Fruit fly (Drosophila melanogaster) whole organism, embryonic: Measurements from ENCODE around the gene Tti1.

ENCODE experiments used
- Awh ChIP-seq: fragments of 200-800 bp; sonication (Bioruptor generic); IDR thresholded peaks from 2 replicates; pipeline ENCODE4, ENCODE4 v1.3.6; 2022; ENCODE audit warnings: missing biosample characterization, missing genetic modification characterization
- B-H2 ChIP-seq: fragments of 200-800 bp; sonication (Bioruptor generic); optimal IDR thresholded peaks from 2 replicates; lab custom pipeline; 2018; ENCODE audit warnings: missing biosample characterization, mild to moderate bottlenecking, missing genetic modification characterization
- CG11247 ChIP-seq: fragments of 200-800 bp; sonication (Bioruptor generic); IDR thresholded peaks from 2 replicates; pipeline ENCODE4 v1.3.6; 2022; ENCODE audit warnings: missing biosample characterization, missing genetic modification characterization
- CG11696 ChIP-seq: fragments of 200-800 bp; sonication (Bioruptor generic); IDR thresholded peaks from 2 replicates; pipeline ENCODE4 v1.3.6; 2022; ENCODE audit warnings: missing biosample characterization, missing genetic modification characterization
- CG12236 ChIP-seq: fragments of 200-800 bp; sonication (Bioruptor generic); optimal IDR thresholded peaks from 2 replicates; lab custom pipeline; 2016; ENCODE audit warnings: missing biosample characterization, missing genetic modification characterization
- CG12299 ChIP-seq: fragments of 200-800 bp; sonication (Bioruptor generic); optimal IDR thresholded peaks from 2 replicates; lab custom pipeline; 2018; ENCODE audit warnings: missing biosample characterization, mild to moderate bottlenecking, missing genetic modification characterization
- CG13894 ChIP-seq: fragments of 200-800 bp; sonication (Bioruptor generic); optimal IDR thresholded peaks from 3 replicates; lab custom pipeline; 2018; ENCODE audit warnings: missing biosample characterization, mild to moderate bottlenecking, missing genetic modification characterization, moderate library complexity
- CG15479 ChIP-seq: fragments of 200-800 bp; sonication (Bioruptor generic); optimal IDR thresholded peaks from 3 replicates; lab custom pipeline; 2019; ENCODE audit warnings: missing biosample characterization, mild to moderate bottlenecking, missing genetic modification characterization, moderate library complexity
- CG15696 ChIP-seq: fragments of 200-800 bp; sonication (Bioruptor generic); optimal IDR thresholded peaks from 2 replicates; lab custom pipeline; 2019; ENCODE audit warnings: missing biosample characterization, mild to moderate bottlenecking, missing genetic modification characterization, moderate library complexity
- CG1647 ChIP-seq: fragments of 200-800 bp; sonication (Bioruptor generic); optimal IDR thresholded peaks from 3 replicates; lab custom pipeline; 2016; ENCODE audit warnings: missing biosample characterization, missing genetic modification characterization
- CG16779 ChIP-seq: fragments of 200-800 bp; sonication (Bioruptor generic); IDR thresholded peaks from 2 replicates; pipeline ENCODE4 v1.3.6; 2022; ENCODE audit warnings: missing biosample characterization, missing genetic modification characterization
- CG16815 ChIP-seq: fragments of 200-800 bp; sonication (Bioruptor generic); optimal IDR thresholded peaks from 3 replicates; lab custom pipeline; 2017; ENCODE audit warnings: missing biosample characterization, mild to moderate bottlenecking, missing genetic modification characterization
- CG18764 ChIP-seq: fragments of 200-800 bp; sonication (Bioruptor generic); optimal IDR thresholded peaks from 3 replicates; lab custom pipeline; 2016; ENCODE audit warnings: missing biosample characterization, missing genetic modification characterization
- CG2202 ChIP-seq: fragments of 200-800 bp; sonication (Bioruptor generic); optimal IDR thresholded peaks from 2 replicates; lab custom pipeline; 2018; ENCODE audit warnings: missing biosample characterization, mild to moderate bottlenecking, missing genetic modification characterization
- CG3838 ChIP-seq: fragments of 200-800 bp; sonication (Bioruptor generic); optimal IDR thresholded peaks from 3 replicates; lab custom pipeline; 2016; ENCODE audit warnings: missing biosample characterization, missing genetic modification characterization
- CG3847 ChIP-seq: fragments of 200-800 bp; sonication (Bioruptor generic); IDR thresholded peaks from 2 replicates; pipeline ENCODE4 v1.3.6; 2022; ENCODE audit warnings: missing biosample characterization, missing genetic modification characterization
- CG6765 ChIP-seq: fragments of 200-800 bp; sonication (Bioruptor generic); optimal IDR thresholded peaks from 3 replicates; lab custom pipeline; 2017; ENCODE audit warnings: missing biosample characterization, mild to moderate bottlenecking, missing genetic modification characterization
- CG6854 ChIP-seq: fragments of 200-800 bp; sonication (Bioruptor generic); optimal IDR thresholded peaks from 3 replicates; lab custom pipeline; 2017; ENCODE audit warnings: missing biosample characterization, mild to moderate bottlenecking, missing genetic modification characterization
- CG9797 ChIP-seq: fragments of 200-800 bp; sonication (Bioruptor generic); optimal IDR thresholded peaks from 3 replicates; lab custom pipeline; 2018; ENCODE audit warnings: missing biosample characterization, mild to moderate bottlenecking, missing genetic modification characterization
- D ChIP-seq, 2 experiments: fragments of 200-800 bp in 1 of 2; fragments of >200 bp in 1 of 2; sonication (Bioruptor generic) in 1 of 2; optimal IDR thresholded peaks; 2 replicates in 1 of 2; 3 replicates in 1 of 2; lab custom pipeline; 2017; ENCODE audit warnings: mild to moderate bottlenecking in 1 of 2, missing biosample characterization in 1 of 2, missing genetic modification characterization in 1 of 2, missing genetic modification reagents in 1 of 2
- Doc2 ChIP-seq: fragments of 200-800 bp; sonication (Bioruptor generic); IDR thresholded peaks from 2 replicates; pipeline ENCODE4 v1.3.6; 2022; ENCODE audit warnings: missing biosample characterization, missing genetic modification characterization
- Eip74EF ChIP-seq, 2 experiments: fragments of 200-800 bp in 1 of 2; fragments of >200 bp in 1 of 2; sonication (Bioruptor generic) in 1 of 2; optimal IDR thresholded peaks; 2 replicates each; lab custom pipeline; 2017 to 2019; ENCODE audit warnings: missing biosample characterization in 2 of 2, missing genetic modification characterization in 2 of 2, mild to moderate bottlenecking in 1 of 2, moderate library complexity in 1 of 2
- Gsc ChIP-seq: fragments of 200-800 bp; sonication (Bioruptor generic); IDR thresholded peaks from 2 replicates; pipeline ENCODE4 v1.3.6; 2022; ENCODE audit warnings: missing biosample characterization, missing genetic modification characterization
- Hr3 ChIP-seq: fragments of 200-800 bp; sonication (Bioruptor generic); optimal IDR thresholded peaks from 3 replicates; lab custom pipeline; 2016; ENCODE audit warnings: missing biosample characterization, missing genetic modification characterization
- Hr39 ChIP-seq: fragments of >200 bp; optimal IDR thresholded peaks from 2 replicates; lab custom pipeline; 2017
- Mad ChIP-seq: fragments of 200-800 bp; sonication (Bioruptor generic); optimal IDR thresholded peaks from 2 replicates; lab custom pipeline; 2016; ENCODE audit warnings: missing biosample characterization, missing genetic modification characterization
- NFAT ChIP-seq: fragments of 200-800 bp; sonication (Bioruptor generic); IDR thresholded peaks from 2 replicates; pipeline ENCODE4 v1.3.6; 2022; ENCODE audit warnings: missing biosample characterization, missing genetic modification characterization
- Neu2 ChIP-seq: fragments of 200-800 bp; sonication (Bioruptor generic); optimal IDR thresholded peaks from 3 replicates; lab custom pipeline; 2016; ENCODE audit warnings: missing biosample characterization, missing genetic modification characterization, borderline replicate concordance
- NfI ChIP-seq: fragments of 200-800 bp; sonication (Bioruptor generic); optimal IDR thresholded peaks from 3 replicates; lab custom pipeline; 2018; ENCODE audit warnings: missing biosample characterization, mild to moderate bottlenecking, missing genetic modification characterization, moderate library complexity
- Oaz ChIP-seq: fragments of 200-800 bp; sonication (Bioruptor generic); IDR thresholded peaks from 2 replicates; pipeline ENCODE4 v1.3.6; 2022; ENCODE audit warnings: missing biosample characterization, missing genetic modification characterization
- Ptx1 ChIP-seq: fragments of 200-800 bp; sonication (Bioruptor generic); IDR thresholded peaks from 2 replicates; pipeline ENCODE4 v1.3.6; 2022; ENCODE audit warnings: missing biosample characterization, missing genetic modification characterization
- Ravus ChIP-seq: fragments of 200-800 bp; sonication (Bioruptor generic); IDR thresholded peaks from 2 replicates; pipeline ENCODE4 v1.3.6; 2022; ENCODE audit warnings: missing biosample characterization, missing genetic modification characterization
- Sox102F ChIP-seq: fragments of 200-800 bp; sonication (Bioruptor generic); optimal IDR thresholded peaks from 2 replicates; lab custom pipeline; 2018; ENCODE audit warnings: missing biosample characterization, mild to moderate bottlenecking, missing genetic modification characterization, moderate library complexity
- Xrp1 ChIP-seq: fragments of 200-800 bp; sonication (Bioruptor generic); IDR thresholded peaks from 2 replicates; pipeline ENCODE4 v1.3.6; 2022; ENCODE audit warnings: missing biosample characterization, missing genetic modification characterization
- ash1 ChIP-seq: fragments of 200-800 bp; sonication (Bioruptor generic); optimal IDR thresholded peaks from 2 replicates; lab custom pipeline; 2018; ENCODE audit warnings: missing biosample characterization, mild to moderate bottlenecking, missing genetic modification characterization
- bab2 ChIP-seq: fragments of 200-800 bp; sonication (Bioruptor generic); optimal IDR thresholded peaks from 2 replicates; lab custom pipeline; 2016; ENCODE audit warnings: missing biosample characterization, missing genetic modification characterization
- btn ChIP-seq: fragments of 200-800 bp; sonication (Bioruptor generic); optimal IDR thresholded peaks from 2 replicates; lab custom pipeline; 2016; ENCODE audit warnings: missing biosample characterization, missing genetic modification characterization
- cas ChIP-seq: fragments of 200-800 bp; sonication (Bioruptor generic); IDR thresholded peaks from 2 replicates; pipeline ENCODE4 v1.3.6; 2022; ENCODE audit warnings: missing biosample characterization, missing genetic modification characterization
- cato ChIP-seq: fragments of 200-800 bp; sonication (Bioruptor generic); optimal IDR thresholded peaks from 2 replicates; lab custom pipeline; 2016; ENCODE audit warnings: missing biosample characterization, missing genetic modification characterization, borderline replicate concordance
- chinmo ChIP-seq: fragments of 200-800 bp; sonication (Bioruptor generic); IDR thresholded peaks from 4 replicates; pipeline ENCODE4 v1.3.6; 2022; ENCODE audit warnings: missing biosample characterization, missing genetic modification characterization; ENCODE audit not compliant: partially characterized antibody
- cwo ChIP-seq: fragments of 200-800 bp; sonication (Bioruptor generic); optimal IDR thresholded peaks from 3 replicates; lab custom pipeline; 2017; ENCODE audit warnings: missing biosample characterization, missing genetic modification characterization, mild to moderate bottlenecking, moderate library complexity, missing genetic modification reagents
- dm ChIP-seq: fragments of 200-800 bp; sonication (Bioruptor generic); optimal IDR thresholded peaks from 3 replicates; lab custom pipeline; 2016; ENCODE audit warnings: missing biosample characterization, missing genetic modification characterization
- ems ChIP-seq: fragments of 200-800 bp; sonication (Bioruptor generic); optimal IDR thresholded peaks from 3 replicates; lab custom pipeline; 2016; ENCODE audit warnings: missing biosample characterization, missing genetic modification characterization
- fru ChIP-seq: fragments of >200 bp; optimal IDR thresholded peaks from 2 replicates; lab custom pipeline; 2017
- hth ChIP-seq: fragments of >200 bp; optimal IDR thresholded peaks from 2 replicates; lab custom pipeline; 2017; ENCODE audit warnings: inconsistent platforms
- nerfin-1 ChIP-seq: fragments of 200-800 bp; sonication (Bioruptor generic); optimal IDR thresholded peaks from 3 replicates; lab custom pipeline; 2019; ENCODE audit warnings: missing biosample characterization, mild to moderate bottlenecking, missing genetic modification characterization, moderate library complexity
- scrt ChIP-seq: fragments of 200-800 bp; sonication (Bioruptor generic); optimal IDR thresholded peaks from 2 replicates; lab custom pipeline; 2018; ENCODE audit warnings: missing biosample characterization, mild to moderate bottlenecking, missing genetic modification characterization, moderate library complexity
- so ChIP-seq: fragments of 200-800 bp; sonication (Bioruptor generic); IDR thresholded peaks from 3 replicates; pipeline ENCODE4 v1.3.6; 2022; ENCODE audit warnings: missing biosample characterization, missing genetic modification characterization
- ssp ChIP-seq: fragments of 200-800 bp; sonication (Bioruptor generic); IDR thresholded peaks from 2 replicates; pipeline ENCODE4 v1.3.6; 2022; ENCODE audit warnings: missing biosample characterization, missing genetic modification characterization
- tio ChIP-seq: fragments of 200-800 bp; sonication (Bioruptor generic); optimal IDR thresholded peaks from 2 replicates; lab custom pipeline; 2017; ENCODE audit warnings: missing biosample characterization, missing genetic modification characterization, inconsistent platforms
- vnd ChIP-seq: fragments of 200-800 bp; sonication (Bioruptor generic); IDR thresholded peaks from 3 replicates; pipeline ENCODE4 v1.3.6; 2022; ENCODE audit warnings: missing biosample characterization, missing genetic modification characterization; ENCODE audit not compliant: partially characterized antibody

Gene Tti1

dm6 chr3R:9791177-9791806 lies 36.8 kb upstream of the Tti1 start, which contains the start of the genes CG12945 and CG8507 (continued):
- TF ChIP-seq CG2202 (tag; lab: Kevin White, UChicago) (no peak), Ptx1 (GFP tag; lab: Robert Waterston, UW) (peak; percentile 44), Doc2 (GFP tag; lab: Robert Waterston, UW) (no peak), CG9797 (GFP tag; lab: Kevin White, UChicago) (peak; percentile 76), Ravus (GFP tag; lab: Robert Waterston, UW) (no peak), CG12236 (GFP tag; lab: Kevin White, UChicago) (no peak), CG12299 (tag; lab: Kevin White, UChicago) (no peak), cato (GFP tag; lab: Kevin White, UChicago) (no peak), CG15696 (tag; lab: Kevin White, UChicago) (peak; percentile 48), Eip74EF (GFP tag; optimal IDR thresholded peaks at IDR 0.05; lab: Kevin White, UChicago) (no peak), dm (GFP tag; lab: Kevin White, UChicago) (peak; percentile 34), CG11247 (GFP tag; lab: Robert Waterston, UW) (no peak), cwo (GFP tag; lab: Kevin White, UChicago) (no peak), CG16815 (GFP tag; lab: Kevin White, UChicago) (peak; percentile 11), CG3847 (peak; percentile 81), Xrp1 (peak; percentile 26; the same call in 1 of the 2 replicates), fru (no peak), Mad (GFP tag; lab: Kevin White, UChicago) (peak; percentile 39), nerfin-1 (tag; lab: Kevin White, UChicago) (no peak), NfI (GFP tag; lab: Kevin White, UChicago) (peak; percentile 41), CG6765 (GFP tag; lab: Kevin White, UChicago) (no peak), scrt (GFP tag; lab: Kevin White, UChicago) (no peak), Neu2 (GFP tag; lab: Kevin White, UChicago) (no peak), CG15479 (GFP tag; lab: Kevin White, UChicago) (peak; percentile 8), chinmo (GFP tag; lab: Robert Waterston, UW) (no peak), btn (GFP tag; lab: Kevin White, UChicago) (no peak), tio (GFP tag; lab: Kevin White, UChicago) (no peak), Oaz (GFP tag; lab: Robert Waterston, UW) (no peak), Hr3 (GFP tag; lab: Kevin White, UChicago) (peak; percentile 26), bab2 (GFP tag; lab: Kevin White, UChicago) (no peak), hth (lab: Kevin White, UChicago) (no peak), Awh (GFP tag; lab: Robert Waterston, UW) (no peak), B-H2 (GFP tag; lab: Kevin White, UChicago) (no peak), so (GFP tag; lab: Robert Waterston, UW) (no peak), ash1 (no peak), NFAT (GFP tag; lab: Robert Waterston, UW) (no peak), CG13894 (tag; lab: Kevin White, UChicago) (no peak), CG3838 (GFP tag; lab: Kevin White, UChicago) (no peak), ssp (GFP tag; lab: Robert Waterston, UW) (peak; percentile 40), Gsc (no peak), CG18764 (no peak), ems (GFP tag; lab: Kevin White, UChicago) (peak; percentile 1), Sox102F (GFP tag; lab: Kevin White, UChicago) (no peak), CG1647 (GFP tag; lab: Kevin White, UChicago) (no peak), cas (GFP tag; lab: Robert Waterston, UW) (no peak), CG16779 (no peak), D (optimal IDR thresholded peaks at IDR 0.05; lab: Kevin White, UChicago) (no peak), D (GFP tag; optimal IDR thresholded peaks at IDR 0.05; lab: Kevin White, UChicago) (no peak), CG6854 (GFP tag; lab: Kevin White, UChicago) (no peak), CG11696 (GFP tag; lab: Robert Waterston, UW) (no peak), Hr39 (lab: Kevin White, UChicago) (no peak), vnd (GFP tag; lab: Robert Waterston, UW) (no peak)
